Worm (Caenorhabditis elegans) whole organism, young adult: ENCODE results near the gene spig-9.

Experiments
- B0261.1 ChIP-seq: sonication (generic microtip); optimal IDR thresholded peaks from 2 replicates; lab custom pipeline; 2016; ENCODE audit warnings: mild to moderate bottlenecking, missing genetic modification characterization, moderate library complexity, missing compliant biosample characterization
- C06A6.2 ChIP-seq: fragments of 200-800 bp; sonication (Bioruptor generic); conservative IDR thresholded peaks from 2 replicates; pipeline ENCODE4 v1.3.6; 2022; ENCODE audit warnings: missing genetic modification characterization, missing compliant biosample characterization
- C17E4.6 ChIP-seq: fragments of 200-800 bp; sonication (Bioruptor generic); IDR thresholded peaks from 2 replicates; pipeline ENCODE4 v1.3.6; 2022; ENCODE audit warnings: missing genetic modification reagents, missing genetic modification characterization, missing compliant biosample characterization
- D2030.7 ChIP-seq: fragments of 200-800 bp; sonication (Bioruptor generic); IDR thresholded peaks from 2 replicates; pipeline ENCODE4 v1.3.6; 2022; ENCODE audit warnings: missing genetic modification reagents, missing genetic modification characterization, missing compliant biosample characterization
- F22D6.2 ChIP-seq: sonication (generic microtip); optimal IDR thresholded peaks from 2 replicates; lab custom pipeline; 2016; ENCODE audit warnings: mild to moderate bottlenecking, missing genetic modification characterization, missing compliant biosample characterization
- F37B4.10 ChIP-seq: fragments of 200-800 bp; sonication (Bioruptor generic); IDR thresholded peaks from 2 replicates; pipeline ENCODE4 v1.3.6; 2022; ENCODE audit warnings: missing genetic modification characterization, missing compliant biosample characterization
- F52B5.7 ChIP-seq: sonication (generic microtip); optimal IDR thresholded peaks from 2 replicates; lab custom pipeline; 2016; ENCODE audit warnings: mild to moderate bottlenecking, missing genetic modification characterization, missing compliant biosample characterization
- F55B11.4 ChIP-seq: sonication (generic microtip); optimal IDR thresholded peaks from 2 replicates; lab custom pipeline; 2016; ENCODE audit warnings: missing compliant biosample characterization, missing genetic modification characterization, borderline replicate concordance; ENCODE audit not compliant: insufficient read depth
- K12H6.12 ChIP-seq: fragments of 200-800 bp; sonication (Bioruptor generic); optimal IDR thresholded peaks from 2 replicates; lab custom pipeline; 2018; ENCODE audit warnings: mild to moderate bottlenecking, missing genetic modification characterization, missing compliant biosample characterization
- T26A5.8 ChIP-seq: sonication (generic microtip); optimal IDR thresholded peaks from 2 replicates; lab custom pipeline; 2016; ENCODE audit warnings: missing genetic modification characterization, missing compliant biosample characterization
- Y53G8AR.9 ChIP-seq: fragments of 200-800 bp; sonication (Bioruptor generic); conservative IDR thresholded peaks from 2 replicates; pipeline ENCODE4 v1.3.6; 2022; ENCODE audit warnings: missing genetic modification reagents, missing genetic modification characterization, missing compliant biosample characterization
- ZK185.1 ChIP-seq: sonication (generic microtip); optimal IDR thresholded peaks from 2 replicates; lab custom pipeline; 2016; ENCODE audit warnings: mild to moderate bottlenecking, missing genetic modification characterization, missing compliant biosample characterization; ENCODE audit not compliant: poor library complexity, severe bottlenecking
- ama-1 ChIP-seq, 3 experiments: fragments of 150-350 bp in 1 of 3; sonication (generic microtip) in 2 of 3; optimal IDR thresholded peaks; 2 replicates each; lab custom pipeline; 2014 to 2018; ENCODE audit warnings: missing biosample characterization in 2 of 3, missing genetic modification characterization in 2 of 3, missing genetic modification reagents in 2 of 3
- athp-1 ChIP-seq: sonication (generic microtip); optimal IDR thresholded peaks from 2 replicates; lab custom pipeline; 2017; ENCODE audit warnings: mild to moderate bottlenecking, missing genetic modification characterization, missing compliant biosample characterization
- attf-3 ChIP-seq: fragments of 200-800 bp; sonication (Bioruptor generic); conservative IDR thresholded peaks from 2 replicates; pipeline ENCODE4 v1.3.6; 2022; ENCODE audit warnings: missing genetic modification reagents, missing genetic modification characterization, missing compliant biosample characterization
- attf-6 ChIP-seq: fragments of 200-800 bp; sonication (Bioruptor generic); IDR thresholded peaks from 2 replicates; pipeline ENCODE4 v1.3.6; 2022; ENCODE audit warnings: missing genetic modification reagents, missing genetic modification characterization, missing compliant biosample characterization
- ccch-3 ChIP-seq: fragments of 200-800 bp; sonication (Bioruptor generic); optimal IDR thresholded peaks from 2 replicates; lab custom pipeline; 2018; ENCODE audit warnings: mild to moderate bottlenecking, missing genetic modification characterization, missing compliant biosample characterization
- ceh-79 ChIP-seq: sonication (generic microtip); optimal IDR thresholded peaks from 2 replicates; lab custom pipeline; 2017; ENCODE audit warnings: mild to moderate bottlenecking, missing genetic modification characterization, missing compliant biosample characterization
- ceh-91 ChIP-seq: fragments of 200-800 bp; sonication (Bioruptor generic); IDR thresholded peaks from 2 replicates; pipeline ENCODE4 v1.3.6; 2022; ENCODE audit warnings: missing genetic modification reagents, missing genetic modification characterization, missing compliant biosample characterization
- chd-7 ChIP-seq: sonication (generic microtip); optimal IDR thresholded peaks from 2 replicates; lab custom pipeline; 2016; ENCODE audit warnings: mild to moderate bottlenecking, missing genetic modification characterization, moderate library complexity, missing compliant biosample characterization
- dpff-1 ChIP-seq: sonication (generic microtip); optimal IDR thresholded peaks from 2 replicates; lab custom pipeline; 2017; ENCODE audit warnings: mild to moderate bottlenecking, missing genetic modification characterization, missing compliant biosample characterization
- egl-18 ChIP-seq: fragments of 200-800 bp; sonication (Bioruptor generic); IDR thresholded peaks from 2 replicates; pipeline ENCODE4 v1.3.6; 2022; ENCODE audit warnings: missing genetic modification reagents, missing genetic modification characterization, missing compliant biosample characterization
- egl-44 ChIP-seq: fragments of 200-800 bp; sonication (Bioruptor generic); IDR thresholded peaks from 2 replicates; pipeline ENCODE4 v1.3.6; 2022; ENCODE audit warnings: missing genetic modification reagents, missing genetic modification characterization, missing compliant biosample characterization
- gei-17 ChIP-seq: fragments of 200-800 bp; sonication (Bioruptor generic); optimal IDR thresholded peaks from 2 replicates; lab custom pipeline; 2018; ENCODE audit warnings: mild to moderate bottlenecking, missing genetic modification characterization, missing compliant biosample characterization
- lag-1 ChIP-seq: fragments of 200-800 bp; sonication (Bioruptor generic); IDR thresholded peaks from 2 replicates; pipeline ENCODE4 v1.3.6; 2022; ENCODE audit warnings: missing genetic modification reagents, missing genetic modification characterization, missing compliant biosample characterization
- let-526 ChIP-seq: fragments of 200-800 bp; sonication (Bioruptor generic); IDR thresholded peaks from 2 replicates; pipeline ENCODE4 v1.3.6; 2022; ENCODE audit warnings: missing genetic modification reagents, missing genetic modification characterization, missing compliant biosample characterization
- lin-35 ChIP-seq, 3 experiments: fragments of 150-350 bp in 2 of 3; sonication (generic microtip) in 1 of 3; optimal IDR thresholded peaks; 2 replicates each; lab custom pipeline; 2014 to 2018; ENCODE audit warnings: missing biosample characterization in 3 of 3, missing genetic modification characterization in 3 of 3, missing genetic modification reagents in 3 of 3
- lir-1 ChIP-seq: fragments of 200-800 bp; sonication (Bioruptor generic); conservative IDR thresholded peaks from 2 replicates; pipeline ENCODE4 v1.3.6; 2022; ENCODE audit warnings: missing genetic modification reagents, missing genetic modification characterization, missing compliant biosample characterization
- madf-8 ChIP-seq: fragments of 200-800 bp; sonication (Bioruptor generic); conservative IDR thresholded peaks from 2 replicates; pipeline ENCODE4 v1.3.6; 2022; ENCODE audit warnings: missing genetic modification reagents, missing genetic modification characterization, missing compliant biosample characterization
- mes-4 ChIP-seq: sonication (generic microtip); optimal IDR thresholded peaks from 2 replicates; lab custom pipeline; 2016; ENCODE audit warnings: missing genotype, missing genetic modification characterization, missing compliant biosample characterization
- nfyb-1 ChIP-seq: fragments of 200-800 bp; sonication (Bioruptor generic); IDR thresholded peaks from 2 replicates; pipeline ENCODE4 v1.3.6; 2022; ENCODE audit warnings: missing genetic modification reagents, missing genetic modification characterization, missing compliant biosample characterization
- nhr-179 ChIP-seq: sonication (generic microtip); optimal IDR thresholded peaks from 2 replicates; lab custom pipeline; 2016; ENCODE audit warnings: mild to moderate bottlenecking, missing genetic modification characterization, missing compliant biosample characterization
- nhr-80 ChIP-seq: sonication (generic microtip); optimal IDR thresholded peaks from 2 replicates; lab custom pipeline; 2016; ENCODE audit warnings: missing genetic modification characterization, missing compliant biosample characterization
- repo-1 ChIP-seq: sonication (generic microtip); optimal IDR thresholded peaks from 2 replicates; lab custom pipeline; 2017; ENCODE audit warnings: mild to moderate bottlenecking, missing genetic modification characterization, missing compliant biosample characterization
- sdz-38 ChIP-seq: sonication (generic microtip); optimal IDR thresholded peaks from 2 replicates; lab custom pipeline; 2016; ENCODE audit warnings: missing genotype, missing genetic modification characterization, missing compliant biosample characterization
- snpc-1.3 ChIP-seq: sonication (generic microtip); optimal IDR thresholded peaks from 2 replicates; lab custom pipeline; 2017; ENCODE audit warnings: missing genetic modification characterization, mild to moderate bottlenecking, missing compliant biosample characterization, antibody characterized with exemption, moderate library complexity, missing genotype, missing genetic modification reagents; ENCODE audit not compliant: insufficient read depth
- sptf-2 ChIP-seq: fragments of 200-800 bp; sonication (Bioruptor generic); optimal IDR thresholded peaks from 2 replicates; lab custom pipeline; 2018; ENCODE audit warnings: mild to moderate bottlenecking, missing genetic modification characterization, missing compliant biosample characterization
- tbp1 ChIP-seq: fragments of 200-800 bp; sonication (Bioruptor generic); optimal IDR thresholded peaks from 2 replicates; lab custom pipeline; 2018; ENCODE audit warnings: mild to moderate bottlenecking, missing genetic modification characterization, missing compliant biosample characterization
- tbx-9 ChIP-seq: sonication (generic microtip); optimal IDR thresholded peaks from 2 replicates; lab custom pipeline; 2016; ENCODE audit warnings: borderline replicate concordance, missing genetic modification characterization, inconsistent platforms, missing compliant biosample characterization
- tlf-1 ChIP-seq: fragments of 200-800 bp; sonication (Bioruptor generic); optimal IDR thresholded peaks from 2 replicates; lab custom pipeline; 2018; ENCODE audit warnings: mild to moderate bottlenecking, missing genetic modification characterization, missing compliant biosample characterization
- ztf-22 ChIP-seq: fragments of 200-800 bp; sonication (Bioruptor generic); optimal IDR thresholded peaks from 2 replicates; lab custom pipeline; 2018; ENCODE audit warnings: mild to moderate bottlenecking, missing genetic modification characterization, moderate library complexity, missing compliant biosample characterization
- ztf-6 ChIP-seq: fragments of 200-800 bp; sonication (Bioruptor generic); IDR thresholded peaks from 2 replicates; pipeline ENCODE4 v1.3.6; 2022; ENCODE audit warnings: missing genetic modification reagents, missing genetic modification characterization, missing compliant biosample characterization

spig-9 gene

DNA sequence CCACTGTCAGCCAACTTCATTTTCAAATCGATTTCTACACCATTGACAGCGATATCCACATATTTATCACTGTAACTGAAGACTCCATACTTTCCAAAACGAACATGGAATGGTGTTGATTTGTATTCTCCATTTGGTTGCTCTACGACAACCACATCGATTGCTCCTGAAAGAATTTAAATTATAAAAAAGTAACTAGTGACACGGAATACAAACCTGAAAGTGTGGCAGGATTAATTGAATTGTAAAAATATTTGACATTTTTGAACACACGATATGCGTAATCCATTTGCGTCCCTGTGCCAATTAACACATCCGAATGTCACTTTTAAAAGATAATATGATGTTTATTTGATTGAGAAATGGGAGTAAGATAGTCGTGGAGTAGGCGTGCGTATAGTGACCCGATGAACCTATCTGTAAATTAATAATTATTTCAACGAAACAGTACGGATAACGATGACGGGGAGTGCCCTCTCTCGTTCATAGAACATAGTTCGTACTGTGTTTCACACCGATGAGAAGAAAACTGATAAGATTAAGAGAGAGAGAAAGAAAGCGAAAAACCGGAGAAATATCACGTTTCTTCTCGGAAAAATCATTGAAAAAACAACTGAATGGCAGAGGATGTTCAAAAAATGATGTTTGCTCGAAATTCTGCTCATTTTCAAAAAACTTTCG, 42.2 kb upstream of the spig-9 start, which contains the start of gene lpin-1:
lpin-1 (minus strand) TSS at position 417 of the 681 bp plus-strand sequence.
- TF ChIP-seq ceh-91 (GFP tag; lab: Robert Waterston, UW) = no peak
- TF ChIP-seq lir-1 (GFP tag; lab: Robert Waterston, UW) = no peak
- TF ChIP-seq sptf-2 = no peak
- TF ChIP-seq ccch-3 (GFP tag; lab: Kevin White, UChicago) = no peak
- 0 out of 2 replicates have a peak, but pooled peaks have one; percentile 12 for TF ChIP-seq C17E4.6 (GFP tag; lab: Robert Waterston, UW)
- TF ChIP-seq egl-18 (GFP tag; lab: Robert Waterston, UW) = no peak
- no peak for TF ChIP-seq ama-1 (optimal IDR thresholded peaks at IDR 0.05; lab: Kevin White, UChicago)
- peak in 1 of 2 experiments; percentile 19 for TF ChIP-seq ama-1 (GFP tag; optimal IDR thresholded peaks at IDR 0.05; lab: Kevin White, UChicago)
- TF ChIP-seq chd-7 = no peak
- no peak for TF ChIP-seq let-526 (GFP tag; lab: Robert Waterston, UW)
- 0 out of 2 replicates have a peak, but pooled peaks have one; percentile 12 for TF ChIP-seq Y53G8AR.9 (GFP tag; lab: Robert Waterston, UW)
- TF ChIP-seq T26A5.8 (tag; lab: Kevin White, UChicago) = no peak
- TF ChIP-seq nfyb-1 (GFP tag; lab: Robert Waterston, UW) = 0 out of 2 replicates have a peak, but pooled peaks have one; percentile 7
- TF ChIP-seq nhr-80 (tag; lab: Kevin White, UChicago) = peak; percentile 70
- no peak for TF ChIP-seq mes-4
- TF ChIP-seq gei-17 (GFP tag; lab: Kevin White, UChicago) = no peak
- no peak for TF ChIP-seq attf-3 (GFP tag; lab: Robert Waterston, UW)
- TF ChIP-seq athp-1 (tag; lab: Kevin White, UChicago) = no peak
- no peak for TF ChIP-seq attf-6
- TF ChIP-seq snpc-1.3 (tag; lab: Kevin White, UChicago) = no peak
- TF ChIP-seq nhr-179 (tag; lab: Kevin White, UChicago) = no peak
- TF ChIP-seq ceh-79 = peak; percentile 29
- TF ChIP-seq lin-35 (GFP tag; optimal IDR thresholded peaks at IDR 0.05; lab: Kevin White, UChicago) = peak in 1 of 3 experiments; percentile 46
- TF ChIP-seq tbp1 (GFP tag; lab: Kevin White, UChicago) = no peak
- TF ChIP-seq tlf-1 (GFP tag; lab: Kevin White, UChicago) = no peak
- no peak for TF ChIP-seq F55B11.4 (tag; lab: Kevin White, UChicago)
- no peak for TF ChIP-seq ztf-22 (GFP tag; lab: Kevin White, UChicago)
- no peak for TF ChIP-seq K12H6.12 (tag; lab: Kevin White, UChicago)
- no peak for TF ChIP-seq madf-8 (GFP tag; lab: Robert Waterston, UW)
- TF ChIP-seq, all 124 proteins: peak for 7

DNA sequence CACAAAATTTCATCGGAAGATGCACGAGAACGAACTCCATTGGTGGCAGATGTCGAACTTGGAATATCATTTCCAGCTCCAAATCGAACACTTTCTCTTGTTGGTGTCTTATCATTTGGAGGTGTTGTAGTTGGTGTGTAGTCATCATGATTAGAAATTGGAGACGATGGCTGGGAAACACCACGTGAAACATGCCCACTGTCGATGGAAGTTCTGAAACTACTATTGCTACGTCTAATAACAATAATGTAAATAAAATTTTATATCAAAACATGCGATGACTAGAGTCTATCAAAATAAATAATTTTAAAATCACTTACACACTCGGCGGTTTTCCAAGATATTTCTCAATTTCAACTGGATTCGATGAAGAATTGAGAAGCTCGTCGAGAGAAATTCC, 40.6 kb upstream of the spig-9 start:
- TF ChIP-seq attf-6 = 0 out of 2 replicates have a peak, but pooled peaks have one; percentile 17
- TF ChIP-seq B0261.1 (tag; lab: Kevin White, UChicago) = no peak
- TF ChIP-seq F37B4.10 (GFP tag; lab: Robert Waterston, UW) = 0 out of 2 replicates have a peak, but pooled peaks have one; percentile 77

DNA sequence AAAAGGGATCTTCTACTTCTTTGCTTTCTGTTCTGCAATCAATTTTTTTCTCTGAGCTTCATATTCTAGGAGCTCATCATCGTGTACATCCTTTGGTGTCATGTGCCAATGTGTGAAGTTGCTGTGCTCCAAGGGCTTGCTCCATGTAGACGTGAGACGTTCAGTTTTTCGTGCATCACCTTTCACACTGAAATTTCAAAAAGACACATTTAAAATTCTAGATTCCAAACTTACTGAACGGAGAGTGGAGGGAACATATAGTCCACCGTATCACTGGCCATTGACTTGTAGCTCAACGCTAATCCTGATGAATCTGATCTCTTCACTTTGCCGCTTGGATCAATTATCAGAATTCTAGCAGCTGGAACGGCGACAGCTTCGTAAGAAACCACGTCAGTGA, 39.1 kb upstream of the spig-9 start:
- TF ChIP-seq ZK185.1 (tag; lab: Kevin White, UChicago) (no peak), egl-18 (GFP tag; lab: Robert Waterston, UW) (no peak), C06A6.2 (GFP tag; lab: Robert Waterston, UW) (0 out of 2 replicates have a peak, but pooled peaks have one; percentile 32), ztf-6 (GFP tag; lab: Robert Waterston, UW) (no peak), dpff-1 (tag; lab: Kevin White, UChicago) (no peak), F37B4.10 (GFP tag; lab: Robert Waterston, UW) (no peak), F52B5.7 (tag; lab: Kevin White, UChicago) (no peak), lin-35 (GFP tag; optimal IDR thresholded peaks at IDR 0.05; lab: Kevin White, UChicago) (no peak), F22D6.2 (no peak), repo-1 (peak; percentile 23), Y53G8AR.9 (GFP tag; lab: Robert Waterston, UW) (no peak), sdz-38 (no peak), lag-1 (GFP tag; lab: Robert Waterston, UW) (no peak), D2030.7 (no peak), egl-44 (GFP tag; lab: Robert Waterston, UW) (no peak), tbx-9 (no peak)
